Fruit fly (Drosophila melanogaster): Measurements from ENCODE around the gene Tsp.

Tsp gene

DNA sequence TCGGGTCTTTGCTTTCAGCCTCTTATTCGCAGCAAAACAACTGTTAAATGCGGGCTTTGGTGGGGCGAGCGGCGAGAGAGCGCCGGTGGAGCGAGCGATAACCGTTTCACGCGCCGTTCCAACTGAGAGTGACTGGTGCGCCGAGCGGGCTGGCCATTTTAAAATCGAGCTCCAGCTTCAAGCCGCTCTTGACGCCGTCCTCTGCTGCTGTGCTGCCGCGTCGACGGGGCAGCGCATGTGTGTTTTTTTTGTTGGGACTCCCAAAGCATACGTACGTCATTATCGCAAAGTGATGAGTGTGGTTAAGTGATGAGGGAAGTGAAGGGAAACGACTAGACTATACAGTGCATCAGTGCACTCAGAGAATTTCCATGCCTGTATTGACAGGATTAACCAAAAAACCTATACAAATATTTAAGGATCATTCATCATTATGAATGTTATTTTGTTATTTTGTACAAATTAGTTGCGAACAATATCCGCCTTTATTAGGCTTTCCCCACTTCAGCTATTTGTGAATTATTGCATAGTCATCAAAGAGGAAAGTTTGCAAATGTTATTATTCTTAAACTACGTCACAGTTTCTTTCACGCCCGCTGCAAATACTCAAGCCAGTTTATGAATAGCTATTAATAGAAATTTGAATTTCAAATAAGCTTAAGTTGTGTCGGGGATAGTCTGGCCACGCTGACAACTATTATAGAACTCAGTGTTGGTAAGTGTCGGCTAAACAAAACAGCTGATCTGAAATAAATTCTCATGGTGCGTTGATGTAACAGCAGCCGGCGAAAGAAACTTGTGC is 35.5 kb downstream of the Tsp start, which contains the start of gene Spn27A (continued):
- TF ChIP-seq CG1647 (GFP tag; optimal IDR thresholded peaks at IDR 0.05) (no peak), CG10654 (GFP tag; optimal IDR thresholded peaks at IDR 0.05) (peak; percentile 43), maf-S (GFP tag; optimal IDR thresholded peaks at IDR 0.05) (peak; percentile 42), dpn (GFP tag; optimal IDR thresholded peaks at IDR 0.05) (peak; percentile 17 to 59), CG11247 (GFP tag; IDR thresholded peaks at IDR 0.05) (0 out of 2 replicates have a peak, but pooled peaks have one; percentile 21), Mes4 (GFP tag; optimal IDR thresholded peaks at IDR 0.05) (peak; percentile 27), Hmr (GFP tag; optimal IDR thresholded peaks at IDR 0.05) (no peak), Hsf (GFP tag; optimal IDR thresholded peaks at IDR 0.05) (peak; percentile 68), Bgb (GFP tag; IDR thresholded peaks at IDR 0.05; ENCODE audit: partially characterized antibody) (peak; percentile 30; the same call in 1 of the 2 replicates), pita (GFP tag; optimal IDR thresholded peaks at IDR 0.05) (no peak), CG17361 (GFP tag; IDR thresholded peaks at IDR 0.05) (peak; percentile 81), CG11398 (GFP tag; optimal IDR thresholded peaks at IDR 0.05) (no peak), ham (GFP tag; IDR thresholded peaks at IDR 0.05) (no peak), Six4 (GFP tag; optimal IDR thresholded peaks at IDR 0.05) (peak; percentile 25), CG18764 (GFP tag; optimal IDR thresholded peaks at IDR 0.05) (peak; percentile 35), Xbp1 (GFP tag; optimal IDR thresholded peaks at IDR 0.05) (peak; percentile 64), CG1832 (GFP tag; optimal IDR thresholded peaks at IDR 0.05) (no peak), grn (GFP tag; optimal IDR thresholded peaks at IDR 0.05) (no peak), CG13296 (GFP tag; optimal IDR thresholded peaks at IDR 0.05) (peak; percentile 21), knrl (GFP tag; IDR thresholded peaks at IDR 0.05; ENCODE audit: partially characterized antibody) (no peak), CG3407 (GFP tag; optimal IDR thresholded peaks at IDR 0.05) (no peak), gt (GFP tag; IDR thresholded peaks at IDR 0.05) (no peak), Ets65A (GFP tag) (peak; percentile 95), CG6654 (GFP tag; optimal IDR thresholded peaks at IDR 0.05) (peak; percentile 2), ash1 (GFP tag; optimal IDR thresholded peaks at IDR 0.05) (no peak), corto (GFP tag; optimal IDR thresholded peaks at IDR 0.05) (no peak), ab (GFP tag; optimal IDR thresholded peaks at IDR 0.05) (no peak), Dref (GFP tag; IDR thresholded peaks at IDR 0.05) (0 out of 2 replicates have a peak, but pooled peaks have one; percentile 33), CG12391 (tag; optimal IDR thresholded peaks at IDR 0.05) (peak; percentile 72), ac (GFP tag; optimal IDR thresholded peaks at IDR 0.05) (no peak), CG18011 (GFP tag; optimal IDR thresholded peaks at IDR 0.05) (peak; percentile 16), CG10565 (GFP tag; optimal IDR thresholded peaks at IDR 0.05) (no peak), CG10209 (GFP tag; optimal IDR thresholded peaks at IDR 0.05) (peak; percentile 56), CG4617 (GFP tag; optimal IDR thresholded peaks at IDR 0.05; ENCODE audit: borderline replicate concordance) (peak; percentile 11), so (GFP tag; IDR thresholded peaks at IDR 0.05) (0 out of 3 replicates have a peak, but pooled peaks have one; percentile 31), CG4820 (GFP tag; optimal IDR thresholded peaks at IDR 0.05) (peak; percentile 55), chif (GFP tag; optimal IDR thresholded peaks at IDR 0.05) (peak in 1 of 2 experiments; percentile 56), HLH3B (GFP tag; IDR thresholded peaks at IDR 0.05) (peak; percentile 54), H15 (GFP tag; IDR thresholded peaks at IDR 0.05) (0 out of 3 replicates have a peak, but pooled peaks have one; percentile 43), lbe (GFP tag; optimal IDR thresholded peaks at IDR 0.05) (peak; percentile 31), CG14965 (GFP tag; optimal IDR thresholded peaks at IDR 0.05; ENCODE audit: borderline replicate concordance) (no peak), CG7928 (GFP tag; optimal IDR thresholded peaks at IDR 0.05) (peak; percentile 24), fd64A (GFP tag; optimal IDR thresholded peaks at IDR 0.05) (no peak), BtbVII (GFP tag; optimal IDR thresholded peaks at IDR 0.05) (peak; percentile 64), Oaz (GFP tag; IDR thresholded peaks at IDR 0.05) (no peak), CG3065 (GFP tag; optimal IDR thresholded peaks at IDR 0.05) (no peak), crp (GFP tag; optimal IDR thresholded peaks at IDR 0.05) (peak; percentile 88 to 97), CG18476 (GFP tag; optimal IDR thresholded peaks at IDR 0.05) (peak; percentile 9), ind (GFP tag; optimal IDR thresholded peaks at IDR 0.05) (peak; percentile 29)
